Worm (Caenorhabditis elegans) whole organism, L1 larva: ENCODE measurements around the gene F56F11.1.

Source experiments
- C16A3.4 ChIP-seq: fragments of 150-350 bp; optimal IDR thresholded peaks from 2 replicates; lab custom pipeline; 2014; ENCODE audit warnings: missing biosample characterization, missing genetic modification characterization
- C34B4.2 ChIP-seq: sonication (generic microtip); optimal IDR thresholded peaks from 2 replicates; lab custom pipeline; 2017; ENCODE audit warnings: mild to moderate bottlenecking, missing genetic modification characterization, missing compliant biosample characterization
- blmp-1 ChIP-seq: fragments of 150-350 bp; optimal IDR thresholded peaks from 2 replicates; lab custom pipeline; 2014; ENCODE audit warnings: missing biosample characterization, missing genetic modification characterization
- ceh-63 ChIP-seq: fragments of 200-800 bp; sonication (Bioruptor generic); optimal IDR thresholded peaks from 2 replicates; lab custom pipeline; 2018; ENCODE audit warnings: mild to moderate bottlenecking, missing genetic modification characterization, missing compliant biosample characterization
- ceh-8 ChIP-seq: fragments of 200-800 bp; sonication (Bioruptor generic); optimal IDR thresholded peaks from 2 replicates; lab custom pipeline; 2018; ENCODE audit warnings: mild to moderate bottlenecking, missing genetic modification characterization, moderate library complexity, missing compliant biosample characterization
- ceh-82 ChIP-seq, 3 experiments: fragments of 150-350 bp in 1 of 3; sonication (generic microtip) in 2 of 3; optimal IDR thresholded peaks; 2 replicates each; lab custom pipeline; 2014 to 2017; ENCODE audit warnings: missing biosample characterization in 3 of 3, missing genetic modification characterization in 3 of 3
- dpl-1 ChIP-seq, 3 experiments: fragments of 150-350 bp in 2 of 3; sonication (generic microtip) in 1 of 3; optimal IDR thresholded peaks; 2 replicates each; lab custom pipeline; 2014 to 2017; ENCODE audit warnings: missing biosample characterization in 3 of 3, missing genetic modification characterization in 3 of 3, missing genetic modification reagents in 3 of 3
- efl-1 ChIP-seq, 4 experiments: fragments of 150-350 bp; optimal IDR thresholded peaks in 3 of 4; peaks in 1 of 4; 1 replicate in 1 of 4; 2 replicates in 3 of 4; lab custom pipeline; 2014; ENCODE audit warnings: missing biosample characterization in 2 of 4, missing genetic modification characterization in 2 of 4, missing genetic modification reagents in 2 of 4
- efl-3 ChIP-seq: fragments of 200-800 bp; sonication (Bioruptor generic); optimal IDR thresholded peaks from 2 replicates; lab custom pipeline; 2018; ENCODE audit warnings: mild to moderate bottlenecking, missing genetic modification characterization, missing compliant biosample characterization
- egl-13 ChIP-seq: sonication (generic microtip); optimal IDR thresholded peaks from 2 replicates; lab custom pipeline; 2016; ENCODE audit warnings: missing genotype, missing genetic modification reagents, missing genetic modification characterization, missing compliant biosample characterization
- elt-2 ChIP-seq: sonication (generic microtip); optimal IDR thresholded peaks from 2 replicates; lab custom pipeline; 2016; ENCODE audit warnings: missing genetic modification characterization, mild to moderate bottlenecking, inconsistent platforms, missing compliant biosample characterization, missing genetic modification reagents
- elt-3 ChIP-seq, 6 experiments: fragments of 150-350 bp in 1 of 6; sonication (generic microtip); optimal IDR thresholded peaks; 2 replicates each; lab custom pipeline; 2017 to 2018; ENCODE audit warnings: missing biosample characterization in 6 of 6, missing genetic modification characterization in 6 of 6, inconsistent platforms in 1 of 6
- ets-5 ChIP-seq: fragments of 200-800 bp; sonication (Bioruptor generic); IDR thresholded peaks from 2 replicates; pipeline ENCODE4 v1.3.6; 2022; ENCODE audit warnings: missing genetic modification characterization, missing compliant biosample characterization
- fkh-8 ChIP-seq: sonication (generic microtip); optimal IDR thresholded peaks from 2 replicates; lab custom pipeline; 2016; ENCODE audit warnings: mild to moderate bottlenecking, missing genetic modification characterization, missing compliant biosample characterization
- fos-1 ChIP-seq: fragments of 150-350 bp; optimal IDR thresholded peaks from 2 replicates; lab custom pipeline; 2014; ENCODE audit warnings: missing biosample characterization, missing genetic modification characterization
- grh-1 ChIP-seq: fragments of 200-800 bp; sonication (Bioruptor generic); IDR thresholded peaks from 2 replicates; pipeline ENCODE4 v1.3.6; 2022; ENCODE audit warnings: missing genetic modification reagents, missing genetic modification characterization, missing compliant biosample characterization
- hlh-4 ChIP-seq: sonication (generic microtip); optimal IDR thresholded peaks from 2 replicates; lab custom pipeline; 2016; ENCODE audit warnings: mild to moderate bottlenecking, missing genetic modification characterization, missing compliant biosample characterization
- hpl-2 ChIP-seq: fragments of 150-350 bp; optimal IDR thresholded peaks from 2 replicates; lab custom pipeline; 2014; ENCODE audit warnings: missing biosample characterization, missing genetic modification reagents, missing genetic modification characterization
- irx-1 ChIP-seq: sonication (generic microtip); optimal IDR thresholded peaks from 2 replicates; lab custom pipeline; 2016; ENCODE audit warnings: missing genetic modification characterization, missing compliant biosample characterization
- jun-1 ChIP-seq: fragments of 150-350 bp; optimal IDR thresholded peaks from 2 replicates; lab custom pipeline; 2014; ENCODE audit warnings: missing biosample characterization, missing genetic modification reagents, missing genetic modification characterization
- lin-13 ChIP-seq: fragments of 150-350 bp; optimal IDR thresholded peaks from 2 replicates; lab custom pipeline; 2014; ENCODE audit warnings: missing biosample characterization, missing genetic modification reagents, missing genetic modification characterization
- lin-14 ChIP-seq: fragments of 200-800 bp; sonication (Bioruptor generic); optimal IDR thresholded peaks from 2 replicates; lab custom pipeline; 2018; ENCODE audit warnings: mild to moderate bottlenecking, missing genetic modification characterization, moderate library complexity, missing compliant biosample characterization
- lin-35 ChIP-seq, 2 experiments: fragments of 150-350 bp; optimal IDR thresholded peaks; 2 replicates each; lab custom pipeline; 2014; ENCODE audit warnings: missing biosample characterization in 2 of 2, missing genetic modification characterization in 2 of 2, missing genetic modification reagents in 2 of 2
- lsy-2 ChIP-seq, 2 experiments: fragments of 150-350 bp; optimal IDR thresholded peaks; 2 replicates each; lab custom pipeline; 2014; ENCODE audit warnings: missing biosample characterization in 2 of 2, missing genetic modification characterization in 2 of 2
- mab-9 ChIP-seq: fragments of 200-800 bp; sonication (Bioruptor generic); IDR thresholded peaks from 2 replicates; pipeline ENCODE4 v1.3.6; 2022; ENCODE audit warnings: missing genetic modification reagents, missing genetic modification characterization, missing compliant biosample characterization
- mdl-1 ChIP-seq, 2 experiments: fragments of 150-350 bp; optimal IDR thresholded peaks; 2 replicates each; lab custom pipeline; 2014 to 2017; ENCODE audit warnings: missing biosample characterization in 2 of 2, missing genetic modification characterization in 2 of 2, inconsistent platforms in 1 of 2
- mep-1 ChIP-seq: fragments of 150-350 bp; optimal IDR thresholded peaks from 2 replicates; lab custom pipeline; 2014; ENCODE audit warnings: missing biosample characterization, missing genetic modification characterization
- nhr-19 ChIP-seq: fragments of 200-800 bp; sonication (Bioruptor generic); conservative IDR thresholded peaks from 2 replicates; pipeline ENCODE4 v1.3.6; 2022; ENCODE audit warnings: missing genetic modification characterization, missing compliant biosample characterization
- nhr-20 ChIP-seq: sonication (generic microtip); optimal IDR thresholded peaks from 2 replicates; lab custom pipeline; 2016; ENCODE audit warnings: mild to moderate bottlenecking, missing genetic modification characterization, missing compliant biosample characterization
- nhr-28 ChIP-seq: fragments of 150-350 bp; optimal IDR thresholded peaks from 2 replicates; lab custom pipeline; 2014; ENCODE audit warnings: missing biosample characterization, missing genetic modification characterization
- nhr-47 ChIP-seq: sonication (generic microtip); optimal IDR thresholded peaks from 2 replicates; lab custom pipeline; 2016; ENCODE audit warnings: mild to moderate bottlenecking, missing genetic modification characterization, moderate library complexity, missing compliant biosample characterization
- nhr-71 ChIP-seq: sonication (generic microtip); optimal IDR thresholded peaks from 2 replicates; lab custom pipeline; 2016; ENCODE audit warnings: mild to moderate bottlenecking, missing genetic modification characterization, moderate library complexity, missing compliant biosample characterization
- nhr-77 ChIP-seq: fragments of 150-350 bp; optimal IDR thresholded peaks from 2 replicates; lab custom pipeline; 2014; ENCODE audit warnings: missing biosample characterization, missing genetic modification characterization
- nhr-85 ChIP-seq: sonication (generic microtip); peaks from one replicate; lab custom pipeline; 2016; ENCODE audit warnings: missing genetic modification characterization, inconsistent platforms, missing compliant biosample characterization
- nhr-90 ChIP-seq: sonication (generic microtip); optimal IDR thresholded peaks from 2 replicates; lab custom pipeline; 2016; ENCODE audit warnings: mild to moderate bottlenecking, missing genetic modification characterization, missing compliant biosample characterization; ENCODE audit not compliant: poor library complexity
- pax-3 ChIP-seq: fragments of 200-800 bp; sonication (Bioruptor generic); optimal IDR thresholded peaks from 2 replicates; lab custom pipeline; 2018; ENCODE audit warnings: mild to moderate bottlenecking, missing genetic modification characterization, moderate library complexity, missing compliant biosample characterization
- pqm-1 ChIP-seq: sonication (generic microtip); optimal IDR thresholded peaks from 3 replicates; lab custom pipeline; 2017; ENCODE audit warnings: missing biosample characterization, missing genetic modification characterization
- rnt-1 ChIP-seq: sonication (generic microtip); optimal IDR thresholded peaks from 2 replicates; lab custom pipeline; 2016; ENCODE audit warnings: mild to moderate bottlenecking, missing genetic modification characterization, moderate library complexity, missing compliant biosample characterization
- skn-1 ChIP-seq: fragments of 150-350 bp; optimal IDR thresholded peaks from 2 replicates; lab custom pipeline; 2014; ENCODE audit warnings: missing biosample characterization, missing genetic modification characterization
- snu-23 ChIP-seq: sonication (generic microtip); optimal IDR thresholded peaks from 2 replicates; lab custom pipeline; 2016; ENCODE audit warnings: missing genetic modification characterization, missing compliant biosample characterization
- sptf-1 ChIP-seq: fragments of 150-350 bp; optimal IDR thresholded peaks from 2 replicates; lab custom pipeline; 2014; ENCODE audit warnings: missing biosample characterization, missing genetic modification characterization
- swsn-7 ChIP-seq: sonication (generic microtip); optimal IDR thresholded peaks from 2 replicates; lab custom pipeline; 2016; ENCODE audit warnings: missing genetic modification characterization, missing compliant biosample characterization
- tbx-2 ChIP-seq: sonication (generic microtip); optimal IDR thresholded peaks from 2 replicates; lab custom pipeline; 2016; ENCODE audit warnings: missing genetic modification characterization, missing compliant biosample characterization
- tlp-1 ChIP-seq: fragments of 150-350 bp; optimal IDR thresholded peaks from 2 replicates; lab custom pipeline; 2014; ENCODE audit warnings: missing biosample characterization, missing genetic modification characterization
- unc-98 ChIP-seq: fragments of 200-800 bp; sonication (Bioruptor generic); IDR thresholded peaks from 2 replicates; pipeline ENCODE4 v1.3.6; 2022; ENCODE audit warnings: missing genetic modification characterization, missing compliant biosample characterization

F56F11.1 gene

ce11 chrIII:2875946-2876345, 15.6 kb upstream of the F56F11.1 start:
- TF ChIP-seq ceh-63 (no peak), nhr-71 (tag; lab: Kevin White, UChicago) (peak; percentile 90), nhr-19 (GFP tag; lab: Robert Waterston, UW) (peak; percentile 66), unc-98 (GFP tag; lab: Robert Waterston, UW) (no peak), lin-14 (GFP tag; lab: Kevin White, UChicago) (peak; percentile 95), fos-1 (tag; lab: Kevin White, UChicago) (peak; percentile 45), nhr-90 (tag; lab: Kevin White, UChicago) (peak; percentile 86), irx-1 (peak; percentile 58), jun-1 (peak; percentile 55), hlh-4 (tag; lab: Kevin White, UChicago) (no peak), dpl-1 (GFP tag; optimal IDR thresholded peaks at IDR 0.05; lab: Kevin White, UChicago) (peak; percentile 67 to 76 (median 73)), pax-3 (tag; lab: Kevin White, UChicago) (no peak), elt-2 (tag; lab: Kevin White, UChicago) (peak; percentile 84), mep-1 (tag; lab: Kevin White, UChicago) (peak; percentile 80), nhr-28 (no peak), ceh-82 (tag; optimal IDR thresholded peaks at IDR 0.05; lab: Kevin White, UChicago) (peak in 1 of 3 experiments; percentile 16), grh-1 (peak; percentile 80), sptf-1 (tag; lab: Kevin White, UChicago) (no peak), blmp-1 (tag; lab: Kevin White, UChicago) (peak; percentile 97), C34B4.2 (tag; lab: Kevin White, UChicago) (no peak), nhr-85 (peak; percentile 99), mab-9 (no peak), efl-3 (peak; percentile 63), nhr-20 (tag; lab: Kevin White, UChicago) (peak; percentile 90), tbx-2 (tag; lab: Kevin White, UChicago) (peak; percentile 72), lin-35 (GFP tag; optimal IDR thresholded peaks at IDR 0.05; lab: Kevin White, UChicago) (peak; percentile 39 to 79), efl-1 (optimal IDR thresholded peaks at IDR 0.05; lab: Kevin White, UChicago) (peak; percentile 55 to 70), efl-1 (GFP tag; optimal IDR thresholded peaks at IDR 0.05 in 1 of 2; lab: Kevin White, UChicago) (peak; percentile 23 to 64), nhr-77 (tag; lab: Kevin White, UChicago) (peak; percentile 71), tlp-1 (tag; lab: Kevin White, UChicago) (no peak), rnt-1 (tag; lab: Kevin White, UChicago) (peak; percentile 50), fkh-8 (no peak), mdl-1 (tag; optimal IDR thresholded peaks at IDR 0.05; lab: Kevin White, UChicago) (peak in 1 of 2 experiments; percentile 58), snu-23 (peak; percentile 84), swsn-7 (peak; percentile 48), skn-1 (peak; percentile 59), lsy-2 (tag; optimal IDR thresholded peaks at IDR 0.05; lab: Kevin White, UChicago) (peak; percentile 62 to 79), elt-3 (tag; optimal IDR thresholded peaks at IDR 0.05; lab: Kevin White, UChicago) (peak; percentile 34 to 96 (median 92)), lin-13 (GFP tag; lab: Kevin White, UChicago) (peak; percentile 75), hpl-2 (peak; percentile 62), nhr-47 (tag; lab: Kevin White, UChicago) (peak; percentile 63), C16A3.4 (tag; lab: Kevin White, UChicago) (peak; percentile 43)

ce11 chrIII:2879703-2880102, 11.8 kb upstream of the F56F11.1 start:
- TF ChIP-seq pqm-1 (tag; lab: Kevin White, UChicago): no peak
- TF ChIP-seq elt-2 (tag; lab: Kevin White, UChicago): no peak
- no peak for TF ChIP-seq egl-13
- TF ChIP-seq nhr-28: no peak
- no peak for TF ChIP-seq ceh-8 (GFP tag; lab: Kevin White, UChicago)
- TF ChIP-seq ets-5 (GFP tag; lab: Robert Waterston, UW): no peak
- TF ChIP-seq nhr-20 (tag; lab: Kevin White, UChicago): no peak
- TF ChIP-seq efl-3: no peak
